Fruit fly (Drosophila melanogaster): ENCODE data around the gene crm.

dm6 chrX:2693786-2694185 is 44.8 kb downstream of the crm start, which contains the start of gene dyw:
- TF ChIP-seq CG8478 (optimal IDR thresholded peaks at IDR 0.05) (no peak), CTCF (optimal IDR thresholded peaks at IDR 0.05) (no peak)
